Worm (Caenorhabditis elegans) whole organism, L2 larva: ENCODE measurements around the gene F08C6.5.

Experiments
- C34F6.9 ChIP-seq: fragments of 150-350 bp; optimal IDR thresholded peaks from 2 replicates; lab custom pipeline; 2014; ENCODE audit warnings: missing biosample characterization, missing genetic modification characterization
- F13H6.1 ChIP-seq: sonication (generic microtip); optimal IDR thresholded peaks from 2 replicates; lab custom pipeline; 2016; ENCODE audit warnings: missing genetic modification characterization, missing compliant biosample characterization
- R02D3.7 ChIP-seq: fragments of 150-350 bp; optimal IDR thresholded peaks from 2 replicates; lab custom pipeline; 2014; ENCODE audit warnings: missing biosample characterization, missing genetic modification characterization
- Y55F3AM.14 ChIP-seq: fragments of 200-800 bp; sonication (Bioruptor generic); optimal IDR thresholded peaks from 2 replicates; lab custom pipeline; 2018; ENCODE audit warnings: mild to moderate bottlenecking, missing genetic modification characterization, missing compliant biosample characterization
- ZK546.5 ChIP-seq: sonication (generic microtip); optimal IDR thresholded peaks from 2 replicates; lab custom pipeline; 2017; ENCODE audit warnings: missing biosample characterization, missing genetic modification characterization
- alr-1 ChIP-seq: fragments of 150-350 bp; optimal IDR thresholded peaks from 2 replicates; lab custom pipeline; 2014; ENCODE audit warnings: missing biosample characterization, missing genetic modification characterization
- ama-1 ChIP-seq: fragments of 150-350 bp; optimal IDR thresholded peaks from 2 replicates; lab custom pipeline; 2018; ENCODE audit warnings: inconsistent platforms
- blmp-1 ChIP-seq: sonication (generic microtip); optimal IDR thresholded peaks from 2 replicates; lab custom pipeline; 2017; ENCODE audit warnings: missing genetic modification characterization, mild to moderate bottlenecking, missing compliant biosample characterization, antibody characterized with exemption, moderate library complexity; ENCODE audit not compliant: insufficient read depth
- ceh-16 ChIP-seq: fragments of 150-350 bp; optimal IDR thresholded peaks from 2 replicates; lab custom pipeline; 2014; ENCODE audit warnings: missing biosample characterization, missing genetic modification characterization
- ceh-82 ChIP-seq: fragments of 150-350 bp; optimal IDR thresholded peaks from 2 replicates; lab custom pipeline; 2014; ENCODE audit warnings: missing biosample characterization, missing genetic modification characterization
- dmd-4 ChIP-seq: sonication (generic microtip); optimal IDR thresholded peaks from 2 replicates; lab custom pipeline; 2017; ENCODE audit warnings: missing biosample characterization, missing genetic modification characterization
- elt-1 ChIP-seq: fragments of 150-350 bp; optimal IDR thresholded peaks from 2 replicates; lab custom pipeline; 2014; ENCODE audit warnings: missing biosample characterization, missing genetic modification characterization
- elt-3 ChIP-seq: sonication (generic microtip); optimal IDR thresholded peaks from 2 replicates; lab custom pipeline; 2017; ENCODE audit warnings: missing biosample characterization, missing genetic modification characterization
- fos-1 ChIP-seq: fragments of 150-350 bp; optimal IDR thresholded peaks from 2 replicates; lab custom pipeline; 2014; ENCODE audit warnings: missing biosample characterization, missing genetic modification characterization
- gmeb-1 ChIP-seq: fragments of 150-350 bp; optimal IDR thresholded peaks from 2 replicates; lab custom pipeline; 2014; ENCODE audit warnings: missing biosample characterization, missing genetic modification characterization
- lin-13 ChIP-seq: fragments of 150-350 bp; optimal IDR thresholded peaks from 2 replicates; lab custom pipeline; 2014; ENCODE audit warnings: missing biosample characterization, missing genetic modification reagents, missing genetic modification characterization
- lsy-2 ChIP-seq, 2 experiments: fragments of 150-350 bp in 1 of 2; sonication (generic microtip) in 1 of 2; optimal IDR thresholded peaks; 2 replicates each; lab custom pipeline; 2014 to 2017; ENCODE audit warnings: missing biosample characterization in 2 of 2, missing genetic modification characterization in 2 of 2
- mbf-1 ChIP-seq: sonication (generic microtip); optimal IDR thresholded peaks from 2 replicates; lab custom pipeline; 2017; ENCODE audit warnings: missing biosample characterization, missing genetic modification characterization
- mdl-1 ChIP-seq, 2 experiments: fragments of 150-350 bp in 1 of 2; sonication (generic microtip) in 1 of 2; optimal IDR thresholded peaks; 2 replicates each; lab custom pipeline; 2017; ENCODE audit warnings: missing biosample characterization in 2 of 2, missing genetic modification characterization in 2 of 2
- nhr-11 ChIP-seq: fragments of 150-350 bp; optimal IDR thresholded peaks from 2 replicates; lab custom pipeline; 2014; ENCODE audit warnings: missing biosample characterization, missing genetic modification characterization
- nhr-12 ChIP-seq: fragments of 150-350 bp; optimal IDR thresholded peaks from 2 replicates; lab custom pipeline; 2014; ENCODE audit warnings: missing biosample characterization, missing genetic modification characterization
- nhr-129 ChIP-seq: fragments of 150-350 bp; optimal IDR thresholded peaks from 2 replicates; lab custom pipeline; 2014; ENCODE audit warnings: missing biosample characterization, missing genetic modification characterization
- nhr-23 ChIP-seq: fragments of 150-350 bp; optimal IDR thresholded peaks from 2 replicates; lab custom pipeline; 2014; ENCODE audit warnings: missing biosample characterization, missing genetic modification reagents, missing genetic modification characterization
- nhr-237 ChIP-seq: fragments of 150-350 bp; optimal IDR thresholded peaks from 2 replicates; lab custom pipeline; 2014; ENCODE audit warnings: missing biosample characterization, missing genetic modification characterization
- nhr-6 ChIP-seq: fragments of 150-350 bp; optimal IDR thresholded peaks from 2 replicates; lab custom pipeline; 2014; ENCODE audit warnings: missing biosample characterization, missing genetic modification characterization
- nhr-77 ChIP-seq: fragments of 150-350 bp; optimal IDR thresholded peaks from 2 replicates; lab custom pipeline; 2014; ENCODE audit warnings: missing biosample characterization, missing genetic modification characterization
- peb-1 ChIP-seq: fragments of 150-350 bp; optimal IDR thresholded peaks from 2 replicates; lab custom pipeline; 2014; ENCODE audit warnings: missing biosample characterization, missing genetic modification characterization
- sem-4 ChIP-seq: fragments of 150-350 bp; optimal IDR thresholded peaks from 2 replicates; lab custom pipeline; 2014; ENCODE audit warnings: missing biosample characterization, missing genetic modification reagents, missing genetic modification characterization
- skn-1 ChIP-seq: sonication (generic microtip); optimal IDR thresholded peaks from 2 replicates; lab custom pipeline; 2017; ENCODE audit warnings: missing biosample characterization, missing genetic modification characterization
- sma-3 ChIP-seq: sonication (generic microtip); optimal IDR thresholded peaks from 2 replicates; lab custom pipeline; 2016; ENCODE audit warnings: missing genetic modification reagents, missing genetic modification characterization, missing compliant biosample characterization
- snpc-4 ChIP-seq: fragments of 150-350 bp; optimal IDR thresholded peaks from 2 replicates; lab custom pipeline; 2014; ENCODE audit warnings: missing biosample characterization, missing genetic modification characterization
- unc-62 ChIP-seq: fragments of 150-350 bp; optimal IDR thresholded peaks from 2 replicates; lab custom pipeline; 2014; ENCODE audit warnings: missing biosample characterization, missing genetic modification reagents, missing genetic modification characterization
- ztf-1 ChIP-seq: fragments of 200-800 bp; sonication (Bioruptor generic); conservative IDR thresholded peaks from 2 replicates; pipeline ENCODE4 v1.3.6; 2022; ENCODE audit warnings: missing genetic modification characterization, missing compliant biosample characterization
- ztf-11 ChIP-seq: sonication (generic microtip); optimal IDR thresholded peaks from 2 replicates; lab custom pipeline; 2017; ENCODE audit warnings: missing biosample characterization, missing genetic modification characterization
- ztf-4 ChIP-seq: fragments of 150-350 bp; optimal IDR thresholded peaks from 2 replicates; lab custom pipeline; 2014; ENCODE audit warnings: missing biosample characterization, missing genetic modification characterization

Gene F08C6.5

DNA sequence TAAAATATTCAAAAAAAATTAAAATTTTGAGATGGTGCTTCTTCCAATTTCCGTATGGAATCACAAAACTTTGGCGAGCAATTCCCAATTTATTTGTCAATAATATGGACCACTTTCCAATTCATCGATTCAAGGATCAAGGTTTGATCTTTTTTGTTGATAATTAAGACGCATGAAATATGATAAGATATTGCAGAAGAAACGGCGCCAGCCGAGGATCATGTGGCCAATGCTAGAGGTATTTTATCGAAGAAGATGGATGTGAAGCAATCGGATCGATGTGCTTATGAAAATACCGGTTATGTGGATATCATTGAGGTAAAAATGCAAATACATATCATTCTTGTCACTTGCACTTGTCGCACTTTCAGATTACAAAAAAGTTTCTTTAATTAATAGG, 8.8 kb upstream of the F08C6.5 start:
- TF ChIP-seq mbf-1 (tag; lab: Kevin White, UChicago) (no peak), ama-1 (no peak), nhr-23 (no peak), elt-3 (no peak), nhr-6 (no peak), ceh-16 (tag; lab: Kevin White, UChicago) (no peak), ztf-4 (no peak), lin-13 (GFP tag; lab: Kevin White, UChicago) (no peak), gmeb-1 (tag; lab: Kevin White, UChicago) (no peak), ceh-82 (no peak), F13H6.1 (no peak), mdl-1 (tag; optimal IDR thresholded peaks at IDR 0.05; lab: Kevin White, UChicago) (no peak), ztf-1 (GFP tag; lab: Robert Waterston, UW) (no peak), nhr-11 (tag; lab: Kevin White, UChicago) (no peak), ZK546.5 (tag; lab: Kevin White, UChicago) (no peak), lsy-2 (tag; optimal IDR thresholded peaks at IDR 0.05; lab: Kevin White, UChicago) (no peak), sma-3 (GFP tag; lab: Kevin White, UChicago) (no peak), nhr-77 (tag; lab: Kevin White, UChicago) (no peak), dmd-4 (tag; lab: Kevin White, UChicago) (no peak)

- no peak for TF ChIP-seq gmeb-1 (tag; lab: Kevin White, UChicago)
- TF ChIP-seq blmp-1, result peak; percentile 77
Measured at ce11 chrX:7553331-7553730, 5.9 kb upstream of the F08C6.5 start.

- TF ChIP-seq mbf-1 (tag; lab: Kevin White, UChicago), result no peak
- no peak for TF ChIP-seq peb-1 (tag; lab: Kevin White, UChicago)
- TF ChIP-seq gmeb-1 (tag; lab: Kevin White, UChicago), result no peak
- TF ChIP-seq ztf-11 (tag; lab: Kevin White, UChicago), result no peak
- TF ChIP-seq nhr-237, result no peak
- no peak for TF ChIP-seq C34F6.9
- TF ChIP-seq R02D3.7 (tag; lab: Kevin White, UChicago), result no peak
- no peak for TF ChIP-seq alr-1 (tag; lab: Kevin White, UChicago)
- TF ChIP-seq sem-4 (tag; lab: Kevin White, UChicago), result no peak
- TF ChIP-seq skn-1 (tag; lab: Kevin White, UChicago), result no peak
- TF ChIP-seq nhr-129 (tag; lab: Kevin White, UChicago), result no peak
- no peak for TF ChIP-seq nhr-12 (tag; lab: Kevin White, UChicago)
- TF ChIP-seq unc-62 (GFP tag; lab: Kevin White, UChicago), result no peak
- TF ChIP-seq ztf-4, result no peak
- TF ChIP-seq elt-1 (tag; lab: Kevin White, UChicago), result no peak
- no peak for TF ChIP-seq mdl-1 (tag; optimal IDR thresholded peaks at IDR 0.05; lab: Kevin White, UChicago)
- TF ChIP-seq snpc-4 (tag; lab: Kevin White, UChicago), result no peak
- no peak for TF ChIP-seq ama-1
- TF ChIP-seq ceh-16 (tag; lab: Kevin White, UChicago), result no peak
- TF ChIP-seq, all 48 proteins: peak for 0
Measured at ce11 chrX:7554326-7554725, 4.9 kb upstream of the F08C6.5 start, which contains the start of gene F46C8.8. Gene F46C8.8 (minus strand): TSS chrX:7554426.

DNA sequence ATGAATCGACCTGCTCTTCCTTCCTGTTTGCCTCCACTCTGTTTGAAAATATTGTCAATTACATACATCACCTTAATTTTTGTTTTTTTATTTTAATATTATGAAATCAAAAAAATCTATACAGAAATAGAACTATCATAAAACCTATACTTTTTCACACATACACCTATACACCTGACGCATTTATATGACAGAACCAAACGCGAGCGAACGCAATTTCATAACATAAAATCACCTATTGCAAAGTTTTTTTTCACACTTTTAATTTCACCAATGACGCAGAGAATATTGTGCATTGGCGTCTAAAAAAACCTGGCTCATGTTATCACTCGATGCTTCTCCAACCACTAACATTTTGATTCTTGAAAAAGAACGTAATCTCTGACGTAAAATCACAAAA, 2.8 kb downstream of the F08C6.5 start:
- no peak for TF ChIP-seq skn-1 (tag; lab: Kevin White, UChicago)
- TF ChIP-seq nhr-23, result no peak
- TF ChIP-seq Y55F3AM.14, result no peak
- TF ChIP-seq nhr-77 (tag; lab: Kevin White, UChicago), result no peak
- no peak for TF ChIP-seq ztf-11 (tag; lab: Kevin White, UChicago)
- TF ChIP-seq nhr-6, result no peak
- no peak for TF ChIP-seq C34F6.9
- TF ChIP-seq nhr-12 (tag; lab: Kevin White, UChicago), result no peak

DNA sequence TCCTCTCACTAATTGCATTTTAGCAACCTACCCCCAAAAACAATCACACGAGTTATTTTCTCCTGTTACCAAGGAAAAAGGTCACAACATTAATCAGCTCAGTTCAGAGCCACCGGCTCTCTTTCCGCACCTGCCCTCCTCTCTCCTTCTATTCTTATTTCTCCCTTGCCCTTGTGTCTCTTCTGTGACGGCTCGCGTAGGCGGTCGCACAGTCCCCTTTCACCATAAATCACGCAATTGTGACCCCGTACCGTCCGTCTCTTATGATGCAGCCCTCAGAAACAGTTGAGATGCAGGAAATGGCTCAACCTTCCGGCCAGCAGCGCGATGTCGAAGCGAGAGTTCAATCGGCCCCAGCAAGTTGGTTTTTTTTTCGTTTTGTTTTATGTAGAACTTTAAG, 3.4 kb downstream of the F08C6.5 start, which contains the start of gene sto-1:
Gene sto-1, plus strand, starts transcription at position 200 of the 400 bp plus-strand sequence.
- TF ChIP-seq fos-1 (tag; lab: Kevin White, UChicago) (no peak), snpc-4 (tag; lab: Kevin White, UChicago) (no peak), ceh-82 (no peak), nhr-77 (tag; lab: Kevin White, UChicago) (no peak), nhr-237 (no peak), nhr-129 (tag; lab: Kevin White, UChicago) (no peak)
